Worm (Caenorhabditis elegans): ENCODE data around the gene mmab-1.

The mmab-1 gene

ce11 chrIII:4930154-4930679 lies 8.3 kb upstream of the mmab-1 start, which contains the start of gene set-2 (continued):
- TF ChIP-seq lin-14 (GFP tag; optimal IDR thresholded peaks at IDR 0.05) (peak; percentile 63), lin-35 (GFP tag; optimal IDR thresholded peaks at IDR 0.05) (peak; percentile 95 to 96), efl-3 (GFP tag; optimal IDR thresholded peaks at IDR 0.05) (no peak), nhr-11 (tag; optimal IDR thresholded peaks at IDR 0.05) (no peak), nhr-20 (tag; optimal IDR thresholded peaks at IDR 0.05) (peak; percentile 65), jun-1 (tag; optimal IDR thresholded peaks at IDR 0.05) (peak; percentile 24), zag-1 (tag; optimal IDR thresholded peaks at IDR 0.05) (no peak), lin-39 (tag; optimal IDR thresholded peaks at IDR 0.05) (no peak), mep-1 (tag; optimal IDR thresholded peaks at IDR 0.05) (peak; percentile 55), swsn-7 (tag; optimal IDR thresholded peaks at IDR 0.05) (peak; percentile 54), dpl-1 (GFP tag; optimal IDR thresholded peaks at IDR 0.05) (peak; percentile 87 to 93 (median 92)), nhr-84 (tag; optimal IDR thresholded peaks at IDR 0.05) (no peak), nhr-47 (tag; optimal IDR thresholded peaks at IDR 0.05) (peak; percentile 81), snu-23 (GFP tag; optimal IDR thresholded peaks at IDR 0.05) (peak; percentile 74), elt-3 (tag; optimal IDR thresholded peaks at IDR 0.05) (no peak), nhr-237 (tag; optimal IDR thresholded peaks at IDR 0.05) (no peak), pax-3 (tag; optimal IDR thresholded peaks at IDR 0.05) (peak; percentile 78), nhr-85 (tag) (peak; percentile 87), hlh-4 (tag; optimal IDR thresholded peaks at IDR 0.05) (no peak), unc-62 (GFP tag; optimal IDR thresholded peaks at IDR 0.05) (no peak), mef-2 (tag; optimal IDR thresholded peaks at IDR 0.05) (no peak), sptf-1 (tag; optimal IDR thresholded peaks at IDR 0.05) (no peak), tlp-1 (tag; optimal IDR thresholded peaks at IDR 0.05) (no peak), aly-2 (tag; optimal IDR thresholded peaks at IDR 0.05) (peak; percentile 44), mdl-1 (tag; optimal IDR thresholded peaks at IDR 0.05) (no peak), nhr-28 (tag; optimal IDR thresholded peaks at IDR 0.05) (no peak), fos-1 (tag; optimal IDR thresholded peaks at IDR 0.05) (no peak), C16A3.4 (tag; optimal IDR thresholded peaks at IDR 0.05) (peak; percentile 22), snpc-4 (tag; optimal IDR thresholded peaks at IDR 0.05) (peak; percentile 38), fkh-10 (GFP tag; optimal IDR thresholded peaks at IDR 0.05) (no peak), dsc-1 (tag; optimal IDR thresholded peaks at IDR 0.05) (peak; percentile 69), nhr-19 (GFP tag; conservative IDR thresholded peaks at IDR 0.05) (peak; percentile 76), ceh-82 (tag; optimal IDR thresholded peaks at IDR 0.05) (peak; percentile 16 to 44 (median 27))

- no peak for TF ChIP-seq elt-2 (tag; optimal IDR thresholded peaks at IDR 0.05)
These were observed 2.2 kb upstream of the mmab-1 start for ce11 chrIII:4924134-4924533.

- TF ChIP-seq lin-15B (tag; optimal IDR thresholded peaks at IDR 0.05) (no peak), nhr-28 (tag; optimal IDR thresholded peaks at IDR 0.05) (no peak), fkh-10 (GFP tag; optimal IDR thresholded peaks at IDR 0.05) (no peak), ces-1 (GFP tag; optimal IDR thresholded peaks at IDR 0.05) (no peak), pag-3 (tag; optimal IDR thresholded peaks at IDR 0.05; ENCODE audit: borderline replicate concordance, insufficient read depth) (no peak), nhr-84 (tag; optimal IDR thresholded peaks at IDR 0.05) (no peak)
These were observed 1.7 kb downstream of the mmab-1 start, which contains the start of gene ula-1 for ce11 chrIII:4920221-4920620. Gene ula-1 (minus strand): TSS chrIII:4920321.

DNA sequence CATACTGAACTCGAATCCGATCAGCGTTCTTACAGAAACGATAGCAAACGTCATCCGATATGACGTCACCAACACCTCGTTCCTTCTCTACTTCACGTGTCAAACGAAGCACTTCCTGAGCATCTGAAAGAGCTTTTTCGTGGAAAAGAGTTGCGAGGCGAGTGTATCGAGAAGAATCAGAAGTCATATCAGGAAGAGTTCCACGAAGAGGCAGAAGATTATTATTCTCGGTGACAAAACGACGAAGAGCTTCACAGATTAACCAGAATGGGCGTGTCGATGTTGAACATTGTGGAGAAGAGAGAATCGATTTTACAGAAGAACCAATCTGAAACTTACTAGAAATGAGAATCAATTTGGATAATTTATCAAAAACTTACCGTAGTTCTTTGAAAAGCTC lies 3.0 kb downstream of the mmab-1 start:
- TF ChIP-seq nhr-77 (tag; optimal IDR thresholded peaks at IDR 0.05), result no peak
- TF ChIP-seq fos-1 (tag; optimal IDR thresholded peaks at IDR 0.05), result no peak
- no peak for TF ChIP-seq efl-3 (GFP tag; optimal IDR thresholded peaks at IDR 0.05)
- no peak for TF ChIP-seq nhr-85 (tag)
- TF ChIP-seq efl-1 (optimal IDR thresholded peaks at IDR 0.05), result no peak
- TF ChIP-seq efl-1 (GFP tag; optimal IDR thresholded peaks at IDR 0.05 in 1 of 2), result no peak
- TF ChIP-seq lsy-2 (tag; optimal IDR thresholded peaks at IDR 0.05), result no peak
- no peak for TF ChIP-seq mef-2 (tag; optimal IDR thresholded peaks at IDR 0.05)
- TF ChIP-seq blmp-1 (tag; optimal IDR thresholded peaks at IDR 0.05), result no peak
- no peak for TF ChIP-seq pag-3 (tag; optimal IDR thresholded peaks at IDR 0.05; ENCODE audit: borderline replicate concordance, insufficient read depth)
- TF ChIP-seq vab-15 (tag; optimal IDR thresholded peaks at IDR 0.05), result no peak
- no peak for TF ChIP-seq unc-86 (tag; optimal IDR thresholded peaks at IDR 0.05)
- TF ChIP-seq F16B12.6 (tag; optimal IDR thresholded peaks at IDR 0.05), result no peak
- no peak for TF ChIP-seq snpc-4 (tag; optimal IDR thresholded peaks at IDR 0.05)

All from whole organism, L1 larva.